Fruit fly (Drosophila melanogaster): Measurements from ENCODE around the gene CG7203.

Gene CG7203

DNA sequence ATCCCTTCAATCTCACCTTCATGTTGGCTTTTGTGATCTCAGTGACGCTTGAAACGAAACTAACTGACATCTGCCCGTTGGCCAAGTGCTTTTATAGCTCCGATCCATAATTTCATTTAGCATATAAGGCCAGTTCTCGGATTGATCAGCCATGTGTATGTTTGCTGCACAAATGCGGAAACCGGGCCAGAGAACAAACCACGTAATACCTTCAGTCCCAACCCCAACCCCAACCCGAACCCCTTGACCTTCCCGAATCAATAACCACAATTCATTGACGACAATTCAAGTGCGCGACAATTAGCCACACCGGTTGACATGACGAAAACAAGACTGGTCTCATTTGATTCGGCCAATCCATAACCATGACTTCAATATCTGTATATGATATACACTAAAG lies at the start of gene CG7203:
TSS of gene CG7203 (minus strand) at position 101 of the 400 bp plus-strand sequence.
- TF ChIP-seq Ets98B (GFP tag; IDR thresholded peaks at IDR 0.05) (no peak), EcR (GFP tag; optimal IDR thresholded peaks at IDR 0.05) (no peak), Snoo (tag; optimal IDR thresholded peaks at IDR 0.05) (no peak), Pif1B (GFP tag; optimal IDR thresholded peaks at IDR 0.05) (no peak)

DNA sequence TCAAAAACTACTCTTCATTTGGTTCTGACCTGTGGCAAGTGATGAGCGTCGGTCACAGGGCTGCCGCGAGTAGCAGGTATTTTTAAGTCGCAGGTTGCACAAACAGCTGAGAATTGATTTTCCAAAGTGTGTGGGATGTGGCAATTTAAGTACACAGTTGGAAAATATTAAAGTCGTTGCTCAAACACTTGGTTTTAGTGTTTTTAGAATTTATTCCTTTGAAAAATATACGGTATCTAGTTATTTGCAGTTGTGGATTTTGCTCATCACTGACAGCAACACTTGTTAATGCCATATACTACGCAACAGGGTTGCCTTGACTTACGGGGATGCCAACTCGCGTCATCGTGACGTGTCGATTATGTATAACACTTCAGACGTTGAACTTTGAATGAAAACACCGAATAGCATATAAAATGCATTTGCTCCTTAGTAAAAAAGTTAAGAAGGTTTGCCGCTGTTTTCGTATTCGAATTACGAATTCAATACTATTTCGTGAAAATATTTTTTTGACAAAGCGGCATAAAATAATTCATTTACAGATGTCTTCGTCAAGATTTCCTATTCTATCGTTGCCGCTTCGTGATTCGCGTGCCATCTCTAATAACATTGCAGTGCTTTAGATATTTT lies 46.9 kb upstream of the CG7203 start, which contains the start of the genes Herp and r2d2:
TSS of gene Herp (minus strand) at position 255 of the 630 bp plus-strand sequence.
TSS of gene r2d2 (plus strand) at position 344 of the 630 bp plus-strand sequence.
- no peak; the same call in 1 of the 2 replicates for TF ChIP-seq rn (GFP tag; IDR thresholded peaks at IDR 0.05)
- peak; percentile 87 for TF ChIP-seq CG8301 (tag; optimal IDR thresholded peaks at IDR 0.05)
- TF ChIP-seq fd96Ca (GFP tag; IDR thresholded peaks at IDR 0.05), result peak; percentile 93
- TF ChIP-seq D1 (tag; optimal IDR thresholded peaks at IDR 0.05), result no peak
- TF ChIP-seq EcR (GFP tag; optimal IDR thresholded peaks at IDR 0.05), result peak; percentile 56
- TF ChIP-seq CG17806 (tag; optimal IDR thresholded peaks at IDR 0.05), result peak; percentile 77
- peak; percentile 78 for TF ChIP-seq CG32121 (GFP tag; IDR thresholded peaks at IDR 0.05)
- TF ChIP-seq Pif1B (GFP tag; optimal IDR thresholded peaks at IDR 0.05), result peak; percentile 84
- TF ChIP-seq gl (tag; optimal IDR thresholded peaks at IDR 0.05), result peak; percentile 73
- peak; percentile 82 for TF ChIP-seq CG9948 (tag; optimal IDR thresholded peaks at IDR 0.05)
- peak; percentile 52; the same call in 1 of the 2 replicates for TF ChIP-seq CG10348 (GFP tag; IDR thresholded peaks at IDR 0.05)
- peak; percentile 55 for TF ChIP-seq CG12605 (GFP tag; IDR thresholded peaks at IDR 0.05)
- peak; percentile 81 for TF ChIP-seq Ets98B (GFP tag; IDR thresholded peaks at IDR 0.05)
- TF ChIP-seq CG34367 (tag; optimal IDR thresholded peaks at IDR 0.05), result peak; percentile 84
- TF ChIP-seq Pif1A (GFP tag; optimal IDR thresholded peaks at IDR 0.05), result peak; percentile 88
- peak; percentile 88 for TF ChIP-seq CG15710 (tag; optimal IDR thresholded peaks at IDR 0.05)
- peak; percentile 87 for TF ChIP-seq CG14655 (GFP tag; optimal IDR thresholded peaks at IDR 0.05)
- TF ChIP-seq CG13204 (GFP tag; optimal IDR thresholded peaks at IDR 0.05), result no peak
- TF ChIP-seq CG4496 (GFP tag; IDR thresholded peaks at IDR 0.05), result peak; percentile 87
- peak; percentile 88 for TF ChIP-seq CG8159 (tag; optimal IDR thresholded peaks at IDR 0.05)
- TF ChIP-seq Snoo (tag; optimal IDR thresholded peaks at IDR 0.05), result peak; percentile 84

DNA sequence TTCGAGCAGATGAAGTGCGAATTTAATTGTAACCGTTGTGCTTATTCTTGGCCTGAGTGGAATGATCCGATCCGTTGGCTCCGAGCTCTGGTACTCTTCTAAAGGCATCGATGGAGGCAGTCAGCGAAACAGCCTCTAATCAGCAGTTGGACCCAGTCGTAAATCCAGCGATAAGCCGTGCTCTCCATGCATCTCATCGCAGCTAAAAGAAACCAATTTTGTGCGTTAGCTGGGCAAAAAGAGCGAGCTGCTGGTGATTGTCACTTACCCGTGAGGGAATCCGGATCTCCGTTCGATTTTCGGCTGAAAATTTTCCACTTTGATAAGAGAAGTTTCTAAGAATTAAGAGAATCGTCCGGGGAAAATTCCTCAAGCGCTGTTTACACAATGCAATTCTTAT lies 42.9 kb upstream of the CG7203 start, which contains the start of gene LKRSDH:
TSS of gene LKRSDH (minus strand) at position 101 of the 400 bp plus-strand sequence.
- TF ChIP-seq fd96Ca (GFP tag; IDR thresholded peaks at IDR 0.05), result no peak
- no peak for TF ChIP-seq CG8301 (tag; optimal IDR thresholded peaks at IDR 0.05)
- 0 out of 2 replicates have a peak, but pooled peaks have one; percentile 17 for TF ChIP-seq CG32121 (GFP tag; IDR thresholded peaks at IDR 0.05)
- no peak for TF ChIP-seq Pif1B (GFP tag; optimal IDR thresholded peaks at IDR 0.05)
- no peak for TF ChIP-seq gl (tag; optimal IDR thresholded peaks at IDR 0.05)

DNA sequence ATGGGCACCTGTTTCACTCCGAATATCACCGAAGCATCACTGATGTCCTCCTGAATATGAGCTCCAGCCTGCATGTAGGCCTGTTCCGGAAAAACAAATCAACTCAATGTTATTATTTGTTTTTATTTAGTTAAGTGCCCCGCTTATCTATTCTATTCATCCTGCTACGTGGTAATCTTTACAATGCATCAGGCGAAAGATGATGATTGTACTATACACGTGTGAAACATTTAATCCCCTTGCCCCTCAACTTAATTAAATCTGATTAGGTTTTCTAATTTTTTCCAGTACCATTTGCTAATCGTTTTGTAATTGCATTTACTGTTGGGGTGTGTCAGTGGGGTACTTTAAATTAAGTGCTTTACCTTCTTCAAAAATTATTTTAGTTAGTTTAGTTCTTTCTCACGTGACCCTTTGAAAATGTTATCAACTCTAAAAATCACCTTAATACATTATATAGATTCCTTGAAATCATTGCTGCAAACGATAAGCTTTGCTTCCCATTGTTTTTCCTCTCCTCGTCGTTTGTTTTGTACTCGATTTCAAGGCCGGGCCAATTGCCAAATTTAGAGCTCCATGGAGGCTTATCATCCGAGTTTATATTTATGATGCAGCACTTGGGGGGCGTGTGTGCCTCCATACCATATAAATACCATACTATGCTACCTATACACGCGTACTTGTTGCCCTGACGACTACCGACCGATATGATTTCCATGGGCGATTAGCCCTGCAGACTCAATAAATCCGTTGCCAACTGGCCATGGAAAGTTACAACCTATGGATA lies 41.9 kb upstream of the CG7203 start:
- TF ChIP-seq EcR (GFP tag; optimal IDR thresholded peaks at IDR 0.05), result no peak
- no peak for TF ChIP-seq gl (tag; optimal IDR thresholded peaks at IDR 0.05)

DNA sequence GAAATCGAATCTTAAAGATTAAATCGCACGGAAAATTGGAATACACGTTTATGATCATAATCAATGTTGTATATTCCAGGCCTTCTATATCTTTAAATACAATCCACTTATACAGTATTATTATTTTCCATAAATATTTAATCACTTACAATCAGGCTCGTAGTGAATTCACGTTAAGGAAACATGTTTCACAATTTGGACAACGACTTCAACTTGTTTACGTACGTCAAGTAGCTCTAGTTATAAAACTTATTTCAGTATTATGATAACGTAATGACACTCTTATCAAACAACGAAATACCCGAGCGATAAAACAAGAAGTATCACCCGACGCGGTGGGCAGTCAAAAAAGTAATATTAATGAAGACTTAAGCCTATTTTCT lies 38.4 kb upstream of the CG7203 start:
- TF ChIP-seq CG12605 (GFP tag; IDR thresholded peaks at IDR 0.05) (no peak), Pif1B (GFP tag; optimal IDR thresholded peaks at IDR 0.05) (no peak), Pif1A (GFP tag; optimal IDR thresholded peaks at IDR 0.05) (no peak), fd96Ca (GFP tag; IDR thresholded peaks at IDR 0.05) (no peak), EcR (GFP tag; optimal IDR thresholded peaks at IDR 0.05) (no peak), CG8159 (tag; optimal IDR thresholded peaks at IDR 0.05) (no peak)

DNA sequence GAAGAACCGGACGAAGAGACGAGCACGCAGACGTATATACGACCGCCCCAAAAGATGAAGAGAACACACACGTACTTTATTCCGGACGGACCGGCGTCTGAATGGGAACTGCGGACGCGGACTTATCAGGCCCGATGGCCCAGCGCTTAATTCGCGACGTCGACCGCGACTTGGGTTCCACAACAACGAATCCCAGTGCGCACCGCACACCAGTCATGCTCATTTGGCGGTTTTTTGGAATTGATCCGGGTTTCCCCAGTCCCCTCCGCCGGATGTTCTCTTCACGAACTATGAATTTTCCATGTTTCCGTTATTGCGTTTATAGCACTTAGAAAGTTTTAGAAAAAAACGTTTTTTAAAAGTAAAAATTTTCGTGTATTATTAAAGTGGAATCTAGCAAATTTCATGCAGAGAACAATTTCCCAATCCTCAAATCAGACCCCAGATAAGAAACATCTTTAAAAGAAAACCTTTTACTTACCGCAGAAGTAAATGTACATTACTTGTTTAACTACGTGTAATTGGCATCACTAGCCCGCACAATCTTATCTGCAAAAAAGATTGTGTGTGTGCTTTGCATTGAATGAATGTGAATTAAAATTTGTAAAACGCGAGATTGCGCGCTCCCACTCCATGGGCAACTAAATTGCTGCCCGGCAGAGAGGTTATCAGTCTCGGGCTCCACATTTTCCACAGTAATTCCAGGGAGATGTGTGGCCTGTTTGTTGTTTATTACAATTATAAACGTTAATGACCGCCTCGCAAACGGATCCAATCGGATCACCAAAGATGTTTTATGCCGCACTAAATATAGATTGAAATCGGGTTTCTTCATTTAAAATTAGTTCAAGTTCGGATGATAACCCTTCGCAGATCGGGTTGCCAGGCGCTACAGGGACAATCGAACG lies 37.7 kb upstream of the CG7203 start, which contains the start of gene CG7149:
TSS of gene CG7149 (minus strand) at position 110 of the 908 bp plus-strand sequence.
- no peak for TF ChIP-seq gl (tag; optimal IDR thresholded peaks at IDR 0.05)
- TF ChIP-seq CG4496 (GFP tag; IDR thresholded peaks at IDR 0.05), result peak; percentile 37; the same call in 1 of the 3 replicates
- TF ChIP-seq CG8159 (tag; optimal IDR thresholded peaks at IDR 0.05), result peak; percentile 46
- TF ChIP-seq CG8301 (tag; optimal IDR thresholded peaks at IDR 0.05), result no peak
- TF ChIP-seq EcR (GFP tag; optimal IDR thresholded peaks at IDR 0.05), result peak; percentile 52
- TF ChIP-seq CG34367 (tag; optimal IDR thresholded peaks at IDR 0.05), result no peak
- no peak for TF ChIP-seq CG32121 (GFP tag; IDR thresholded peaks at IDR 0.05)
- peak; percentile 20 for TF ChIP-seq CG14655 (GFP tag; optimal IDR thresholded peaks at IDR 0.05)
- TF ChIP-seq CG13204 (GFP tag; optimal IDR thresholded peaks at IDR 0.05), result peak; percentile 67
- peak; percentile 25 for TF ChIP-seq Snoo (tag; optimal IDR thresholded peaks at IDR 0.05)
- TF ChIP-seq CG12605 (GFP tag; IDR thresholded peaks at IDR 0.05), result 0 out of 2 replicates have a peak, but pooled peaks have one; percentile 11
- TF ChIP-seq CG9948 (tag; optimal IDR thresholded peaks at IDR 0.05), result no peak
- no peak for TF ChIP-seq Pif1A (GFP tag; optimal IDR thresholded peaks at IDR 0.05)
- no peak for TF ChIP-seq CG10348 (GFP tag; IDR thresholded peaks at IDR 0.05)
- peak; percentile 13; the same call in 1 of the 3 replicates for TF ChIP-seq fd96Ca (GFP tag; IDR thresholded peaks at IDR 0.05)
- no peak; the same call in 1 of the 2 replicates for TF ChIP-seq Ets98B (GFP tag; IDR thresholded peaks at IDR 0.05)

Measured in whole organism, pupa.